Fruit fly (Drosophila melanogaster) whole organism, embryonic: Measurements from ENCODE around the gene nonA.
A peak's percentile ranks its signal among the peaks of the same experiment; 100 is the strongest.

ENCODE experiments used
- Atf6 ChIP-seq: fragments of 200-800 bp; sonication (Bioruptor generic); IDR thresholded peaks from 2 replicates; pipeline ENCODE4 v1.3.6; 2022; ENCODE audit warnings: missing biosample characterization, missing genetic modification characterization
- B-H1 ChIP-seq: fragments of 200-800 bp; sonication (Bioruptor generic); IDR thresholded peaks from 3 replicates; pipeline ENCODE4 v1.3.6; 2022; ENCODE audit warnings: missing biosample characterization, missing genetic modification characterization
- Bteb2 ChIP-seq: fragments of 200-800 bp; sonication (Bioruptor generic); optimal IDR thresholded peaks from 2 replicates; lab custom pipeline; 2016; ENCODE audit warnings: missing biosample characterization, missing genetic modification characterization
- CG10654 ChIP-seq: fragments of 200-800 bp; sonication (Bioruptor generic); optimal IDR thresholded peaks from 2 replicates; lab custom pipeline; 2016; ENCODE audit warnings: missing biosample characterization, missing genetic modification characterization
- CG12769 ChIP-seq: fragments of 200-800 bp; sonication (Bioruptor generic); optimal IDR thresholded peaks from 2 replicates; lab custom pipeline; 2019; ENCODE audit warnings: missing biosample characterization, mild to moderate bottlenecking, missing genetic modification characterization, moderate library complexity
- CG13894 ChIP-seq: fragments of 200-800 bp; sonication (Bioruptor generic); optimal IDR thresholded peaks from 3 replicates; lab custom pipeline; 2018; ENCODE audit warnings: missing biosample characterization, mild to moderate bottlenecking, missing genetic modification characterization, moderate library complexity
- CG14014 ChIP-seq: fragments of 200-800 bp; sonication (Bioruptor generic); IDR thresholded peaks from 2 replicates; pipeline ENCODE4 v1.3.6; 2022; ENCODE audit warnings: missing biosample characterization, missing genetic modification characterization
- CG14860 ChIP-seq: fragments of 200-800 bp; sonication (Bioruptor generic); IDR thresholded peaks from 3 replicates; pipeline ENCODE4 v1.3.6; 2022; ENCODE audit warnings: missing biosample characterization, missing genetic modification characterization; ENCODE audit not compliant: partially characterized antibody
- CG18599 ChIP-seq: fragments of 200-800 bp; sonication (Bioruptor generic); optimal IDR thresholded peaks from 3 replicates; lab custom pipeline; 2017; ENCODE audit warnings: missing biosample characterization, missing genetic modification characterization, mild to moderate bottlenecking, moderate library complexity, missing genetic modification reagents
- CG31441 ChIP-seq: fragments of 200-800 bp; sonication (Bioruptor generic); IDR thresholded peaks from 2 replicates; pipeline ENCODE4 v1.3.6; 2022; ENCODE audit warnings: missing biosample characterization, missing genetic modification characterization
- CG33213 ChIP-seq: fragments of 200-800 bp; sonication (Bioruptor generic); optimal IDR thresholded peaks from 3 replicates; lab custom pipeline; 2016; ENCODE audit warnings: missing biosample characterization, missing genetic modification characterization
- CG34376 ChIP-seq: fragments of 200-800 bp; sonication (Bioruptor generic); optimal IDR thresholded peaks from 2 replicates; lab custom pipeline; 2018; ENCODE audit warnings: missing biosample characterization, mild to moderate bottlenecking, missing genetic modification characterization
- CG4360 ChIP-seq: fragments of 200-800 bp; sonication (Bioruptor generic); IDR thresholded peaks from 2 replicates; pipeline ENCODE4 v1.3.6; 2022; ENCODE audit warnings: missing biosample characterization, missing genetic modification characterization
- CG5180 ChIP-seq: fragments of 200-800 bp; sonication (Bioruptor generic); optimal IDR thresholded peaks from 3 replicates; lab custom pipeline; 2017; ENCODE audit warnings: missing biosample characterization, missing genetic modification characterization, mild to moderate bottlenecking, moderate library complexity, missing genetic modification reagents
- CG7786 ChIP-seq: fragments of 200-800 bp; sonication (Bioruptor generic); optimal IDR thresholded peaks from 2 replicates; lab custom pipeline; 2016; ENCODE audit warnings: missing biosample characterization, missing genetic modification characterization
- CG7928 ChIP-seq: fragments of 200-800 bp; sonication (Bioruptor generic); optimal IDR thresholded peaks from 2 replicates; lab custom pipeline; 2017; ENCODE audit warnings: missing biosample characterization, mild to moderate bottlenecking, missing genetic modification characterization
- CG7987 ChIP-seq: fragments of 200-800 bp; sonication (Bioruptor generic); optimal IDR thresholded peaks from 2 replicates; lab custom pipeline; 2018; ENCODE audit warnings: missing biosample characterization, mild to moderate bottlenecking, missing genetic modification characterization, moderate library complexity
- CG8281 ChIP-seq: fragments of 200-800 bp; sonication (Bioruptor generic); optimal IDR thresholded peaks from 2 replicates; lab custom pipeline; 2018; ENCODE audit warnings: missing biosample characterization, mild to moderate bottlenecking, missing genetic modification characterization, moderate library complexity
- CG9727 ChIP-seq: fragments of 200-800 bp; sonication (Bioruptor generic); optimal IDR thresholded peaks from 3 replicates; lab custom pipeline; 2017; ENCODE audit warnings: missing biosample characterization, mild to moderate bottlenecking, missing genetic modification characterization
- CG9876 ChIP-seq: fragments of 200-800 bp; sonication (Bioruptor generic); optimal IDR thresholded peaks from 2 replicates; lab custom pipeline; 2016; ENCODE audit warnings: missing biosample characterization, missing genetic modification characterization
- D19A ChIP-seq: fragments of 200-800 bp; optimal IDR thresholded peaks from 3 replicates; lab custom pipeline; 2019; ENCODE audit warnings: missing biosample characterization, mild to moderate bottlenecking, missing genetic modification characterization, moderate library complexity
- Dek ChIP-seq: fragments of 200-800 bp; sonication (Bioruptor generic); optimal IDR thresholded peaks from 3 replicates; lab custom pipeline; 2019; ENCODE audit warnings: missing biosample characterization, mild to moderate bottlenecking, missing genetic modification characterization, moderate library complexity
- Doc3 ChIP-seq: fragments of 200-800 bp; sonication (Bioruptor generic); IDR thresholded peaks from 3 replicates; pipeline ENCODE4 v1.3.6; 2022; ENCODE audit warnings: missing biosample characterization, missing genetic modification characterization; ENCODE audit not compliant: partially characterized antibody
- Elba2 ChIP-seq: fragments of 200-800 bp; sonication (Bioruptor generic); optimal IDR thresholded peaks from 3 replicates; lab custom pipeline; 2016; ENCODE audit warnings: missing biosample characterization, missing genetic modification characterization
- Ets65A ChIP-seq: fragments of 200-800 bp; sonication (Bioruptor generic); peaks from one replicate; lab custom pipeline; 2016; ENCODE audit warnings: missing biosample characterization, missing genetic modification characterization
- Hr39 ChIP-seq: fragments of >200 bp; optimal IDR thresholded peaks from 2 replicates; lab custom pipeline; 2017
- Kr ChIP-seq: fragments of 200-800 bp; sonication (Bioruptor generic); optimal IDR thresholded peaks from 2 replicates; lab custom pipeline; 2017; ENCODE audit warnings: missing biosample characterization, mild to moderate bottlenecking, missing genetic modification characterization
- Lim3 ChIP-seq: fragments of 200-800 bp; sonication (Bioruptor generic); IDR thresholded peaks from 2 replicates; pipeline ENCODE4 v1.3.6; 2022; ENCODE audit warnings: missing biosample characterization, missing genetic modification characterization
- Mes4 ChIP-seq: fragments of 200-800 bp; sonication (Bioruptor generic); optimal IDR thresholded peaks from 2 replicates; lab custom pipeline; 2016; ENCODE audit warnings: missing biosample characterization, missing genetic modification characterization
- Nf-YB ChIP-seq: fragments of 200-800 bp; sonication (Bioruptor generic); optimal IDR thresholded peaks from 3 replicates; lab custom pipeline; 2019; ENCODE audit warnings: missing biosample characterization, mild to moderate bottlenecking, missing genetic modification characterization, moderate library complexity
- Rfx ChIP-seq: fragments of 200-800 bp; sonication (Bioruptor generic); IDR thresholded peaks from 2 replicates; pipeline ENCODE4 v1.3.6; 2022; ENCODE audit warnings: missing biosample characterization, missing genetic modification characterization
- ato ChIP-seq: fragments of 200-800 bp; sonication (Bioruptor generic); IDR thresholded peaks from 2 replicates; pipeline ENCODE4 v1.3.6; 2022; ENCODE audit warnings: missing biosample characterization, missing genetic modification characterization; ENCODE audit not compliant: partially characterized antibody
- bowl ChIP-seq: fragments of 200-800 bp; sonication (Bioruptor generic); IDR thresholded peaks from 2 replicates; pipeline ENCODE4 v1.3.6; 2022; ENCODE audit warnings: missing biosample characterization, missing genetic modification characterization
- br ChIP-seq: fragments of >200 bp; optimal IDR thresholded peaks from 2 replicates; lab custom pipeline; 2017
- btn ChIP-seq: fragments of 200-800 bp; sonication (Bioruptor generic); optimal IDR thresholded peaks from 2 replicates; lab custom pipeline; 2016; ENCODE audit warnings: missing biosample characterization, missing genetic modification characterization
- crc ChIP-seq: fragments of 200-800 bp; sonication (Bioruptor generic); optimal IDR thresholded peaks from 2 replicates; lab custom pipeline; 2016; ENCODE audit warnings: missing biosample characterization, missing genetic modification characterization
- crol ChIP-seq: fragments of 200-800 bp; sonication (Bioruptor generic); IDR thresholded peaks from 2 replicates; pipeline ENCODE4 v1.3.6; 2022; ENCODE audit warnings: missing biosample characterization, missing genetic modification characterization
- cwo ChIP-seq: fragments of 200-800 bp; sonication (Bioruptor generic); optimal IDR thresholded peaks from 3 replicates; lab custom pipeline; 2017; ENCODE audit warnings: missing biosample characterization, missing genetic modification characterization, mild to moderate bottlenecking, moderate library complexity, missing genetic modification reagents
- eyg ChIP-seq: fragments of 200-800 bp; sonication (Bioruptor generic); optimal IDR thresholded peaks from 3 replicates; lab custom pipeline; 2016; ENCODE audit warnings: missing biosample characterization, missing genetic modification characterization
- fd96Cb ChIP-seq: fragments of 200-800 bp; sonication (Bioruptor generic); optimal IDR thresholded peaks from 2 replicates; lab custom pipeline; 2018; ENCODE audit warnings: missing biosample characterization, mild to moderate bottlenecking, missing genetic modification characterization, moderate library complexity
- gsb-n ChIP-seq: fragments of 200-800 bp; sonication (Bioruptor generic); optimal IDR thresholded peaks from 3 replicates; lab custom pipeline; 2018; ENCODE audit warnings: missing biosample characterization, mild to moderate bottlenecking, missing genetic modification characterization
- lov ChIP-seq, 2 experiments: fragments of 200-800 bp in 1 of 2; fragments of >200 bp in 1 of 2; sonication (Bioruptor generic) in 1 of 2; IDR thresholded peaks in 1 of 2; optimal IDR thresholded peaks in 1 of 2; 2 replicates in 1 of 2; 3 replicates in 1 of 2; pipeline versions ENCODE4 v1.3.6 to Lab custom; 2017 to 2022; ENCODE audit warnings: missing biosample characterization in 1 of 2, missing genetic modification characterization in 1 of 2
- pzg ChIP-seq: fragments of 200-800 bp; sonication (Bioruptor generic); optimal IDR thresholded peaks from 3 replicates; lab custom pipeline; 2018; ENCODE audit warnings: missing biosample characterization, mild to moderate bottlenecking, missing genetic modification characterization, moderate library complexity
- run ChIP-seq: fragments of 200-800 bp; sonication (Bioruptor generic); optimal IDR thresholded peaks from 3 replicates; lab custom pipeline; 2018; ENCODE audit warnings: missing biosample characterization, mild to moderate bottlenecking, missing genetic modification characterization
- slbo ChIP-seq: fragments of 200-800 bp; sonication (Bioruptor generic); IDR thresholded peaks from 2 replicates; pipeline ENCODE4 v1.3.6; 2022; ENCODE audit warnings: missing biosample characterization, missing genetic modification characterization
- ssp ChIP-seq: fragments of 200-800 bp; sonication (Bioruptor generic); IDR thresholded peaks from 2 replicates; pipeline ENCODE4 v1.3.6; 2022; ENCODE audit warnings: missing biosample characterization, missing genetic modification characterization
- twi ChIP-seq: fragments of 200-800 bp; optimal IDR thresholded peaks from 2 replicates; lab custom pipeline; 2019; ENCODE audit warnings: missing biosample characterization, mild to moderate bottlenecking, missing genetic modification characterization, moderate library complexity
- unc-4 ChIP-seq: fragments of 200-800 bp; sonication (Bioruptor generic); IDR thresholded peaks from 2 replicates; pipeline ENCODE4 v1.3.6; 2022; ENCODE audit warnings: missing biosample characterization, missing genetic modification characterization; ENCODE audit not compliant: partially characterized antibody
- zen2 ChIP-seq: fragments of 200-800 bp; sonication (Bioruptor generic); IDR thresholded peaks from 3 replicates; pipeline ENCODE4 v1.3.6; 2022; ENCODE audit warnings: missing biosample characterization, missing genetic modification characterization; ENCODE audit not compliant: partially characterized antibody

Gene nonA

dm6 chrX:16320197-16320921, 41.0 kb upstream of the nonA start, which contains the start of gene Cyp1 (continued):
- TF ChIP-seq btn (GFP tag; lab: Kevin White, UChicago), result no peak
- TF ChIP-seq CG7987 (GFP tag; lab: Kevin White, UChicago), result peak; percentile 20
- TF ChIP-seq gsb-n (tag; lab: Kevin White, UChicago), result no peak
- TF ChIP-seq D19A (tag; lab: Kevin White, UChicago), result no peak
- TF ChIP-seq Hr39, result no peak
- no peak for TF ChIP-seq CG10654 (GFP tag; lab: Kevin White, UChicago)
- TF ChIP-seq Mes4 (GFP tag; lab: Kevin White, UChicago), result no peak
- peak; percentile 44; the same call in 2 of the 3 replicates for TF ChIP-seq B-H1 (GFP tag; lab: Robert Waterston, UW)
- peak; percentile 80 for TF ChIP-seq pzg
- TF ChIP-seq CG33213 (GFP tag; lab: Kevin White, UChicago), result no peak
- no peak for TF ChIP-seq CG34376 (GFP tag; lab: Kevin White, UChicago)
- no peak for TF ChIP-seq Lim3 (GFP tag; lab: Robert Waterston, UW)
- TF ChIP-seq slbo (GFP tag; lab: Robert Waterston, UW), result peak; percentile 72; the same call in 1 of the 2 replicates
- no peak for TF ChIP-seq Atf6 (GFP tag; lab: Robert Waterston, UW)
- TF ChIP-seq Doc3 (GFP tag; lab: Robert Waterston, UW), result 0 out of 3 replicates have a peak, but pooled peaks have one; percentile 42
- TF ChIP-seq twi, result no peak
- no peak for TF ChIP-seq crol
- TF ChIP-seq CG14014, result 0 out of 2 replicates have a peak, but pooled peaks have one; percentile 22
- TF ChIP-seq Rfx (GFP tag; lab: Robert Waterston, UW), result peak; percentile 74
- no peak for TF ChIP-seq CG5180 (GFP tag; lab: Kevin White, UChicago)
- TF ChIP-seq CG14860 (GFP tag; lab: Robert Waterston, UW), result peak; percentile 58; the same call in 2 of the 3 replicates
- peak; percentile 14 for TF ChIP-seq CG12769 (tag; lab: Kevin White, UChicago)
- no peak for TF ChIP-seq Elba2
- TF ChIP-seq br (lab: Kevin White, UChicago), result no peak
- peak; percentile 68 for TF ChIP-seq unc-4 (GFP tag; lab: Robert Waterston, UW)
- no peak for TF ChIP-seq Kr
- peak; percentile 99 for TF ChIP-seq CG31441
- peak; percentile 38 for TF ChIP-seq CG13894 (tag; lab: Kevin White, UChicago)
- TF ChIP-seq ato (GFP tag; lab: Robert Waterston, UW), result peak; percentile 82
- no peak for TF ChIP-seq CG7786 (GFP tag; lab: Kevin White, UChicago)
- TF ChIP-seq CG18599 (GFP tag; lab: Kevin White, UChicago), result no peak
- TF ChIP-seq CG8281 (tag; lab: Kevin White, UChicago), result no peak
- TF ChIP-seq run (tag; lab: Kevin White, UChicago), result no peak
- peak; percentile 37 for TF ChIP-seq Ets65A (GFP tag; lab: Kevin White, UChicago)
- no peak for TF ChIP-seq Bteb2 (GFP tag; lab: Kevin White, UChicago)
- no peak for TF ChIP-seq cwo (GFP tag; lab: Kevin White, UChicago)
- no peak for TF ChIP-seq eyg (GFP tag; lab: Kevin White, UChicago)
- TF ChIP-seq bowl, result no peak
- no peak for TF ChIP-seq Dek (tag; lab: Kevin White, UChicago)
- TF ChIP-seq CG9876 (GFP tag; lab: Kevin White, UChicago), result no peak
- TF ChIP-seq crc (GFP tag; lab: Kevin White, UChicago), result no peak
- TF ChIP-seq zen2 (GFP tag; lab: Robert Waterston, UW), result peak; percentile 64; the same call in 2 of the 3 replicates
- TF ChIP-seq ssp, result peak; percentile 74
- TF ChIP-seq lov (optimal IDR thresholded peaks at IDR 0.05; lab: Kevin White, UChicago), result no peak
- peak; percentile 58; the same call in 1 of the 3 replicates for TF ChIP-seq lov (GFP tag; IDR thresholded peaks at IDR 0.05; lab: Robert Waterston, UW)
- TF ChIP-seq Nf-YB (GFP tag; lab: Kevin White, UChicago), result no peak
- peak; percentile 35 for TF ChIP-seq fd96Cb (tag; lab: Kevin White, UChicago)
- TF ChIP-seq CG4360 (GFP tag; lab: Robert Waterston, UW), result peak; percentile 46; the same call in 1 of the 2 replicates
- peak; percentile 47 for TF ChIP-seq CG9727 (GFP tag; lab: Kevin White, UChicago)
- TF ChIP-seq CG7928, result no peak
